Fruit fly (Drosophila melanogaster) whole organism, embryonic: ENCODE data around the gene Alp9.
A peak's percentile ranks its signal among the peaks of the same experiment; 100 is the strongest.

Experiments
- Ada2b ChIP-seq: fragments of 200-800 bp; sonication (Bioruptor generic); IDR thresholded peaks from 2 replicates; pipeline ENCODE4 v1.3.6; 2022; ENCODE audit warnings: missing biosample characterization, missing genetic modification characterization
- Adf1 ChIP-seq: fragments of 200-800 bp; sonication (Bioruptor generic); IDR thresholded peaks from 2 replicates; pipeline ENCODE4 v1.3.6; 2022; ENCODE audit warnings: missing biosample characterization, missing genetic modification characterization
- Aef1 ChIP-seq: fragments of 200-800 bp; sonication (Bioruptor generic); IDR thresholded peaks from 3 replicates; pipeline ENCODE4 v1.3.6; 2022; ENCODE audit warnings: missing biosample characterization, missing genetic modification characterization
- Blimp-1 ChIP-seq: fragments of 200-800 bp; sonication (Bioruptor generic); optimal IDR thresholded peaks from 3 replicates; lab custom pipeline; 2018; ENCODE audit warnings: missing biosample characterization, missing genetic modification characterization, mild to moderate bottlenecking, moderate library complexity, missing genetic modification reagents
- CG10147 ChIP-seq: fragments of 200-800 bp; sonication (Bioruptor generic); optimal IDR thresholded peaks from 2 replicates; lab custom pipeline; 2019; ENCODE audit warnings: missing biosample characterization, mild to moderate bottlenecking, missing genetic modification characterization, moderate library complexity
- CG10209 ChIP-seq: fragments of 200-800 bp; sonication (Bioruptor generic); optimal IDR thresholded peaks from 3 replicates; lab custom pipeline; 2017; ENCODE audit warnings: missing biosample characterization, mild to moderate bottlenecking, missing genetic modification characterization, missing genetic modification reagents
- CG10274 ChIP-seq: fragments of 200-800 bp; sonication (Bioruptor generic); optimal IDR thresholded peaks from 3 replicates; lab custom pipeline; 2017; ENCODE audit warnings: missing biosample characterization, mild to moderate bottlenecking, missing genetic modification characterization
- CG10959 ChIP-seq: fragments of 200-800 bp; sonication (Bioruptor generic); IDR thresholded peaks from 2 replicates; pipeline ENCODE4 v1.3.6; 2022; ENCODE audit warnings: missing biosample characterization, missing genetic modification characterization
- CG11696 ChIP-seq: fragments of 200-800 bp; sonication (Bioruptor generic); IDR thresholded peaks from 2 replicates; pipeline ENCODE4 v1.3.6; 2022; ENCODE audit warnings: missing biosample characterization, missing genetic modification characterization
- CG12391 ChIP-seq: fragments of 200-800 bp; sonication (Bioruptor generic); optimal IDR thresholded peaks from 3 replicates; lab custom pipeline; 2018; ENCODE audit warnings: missing biosample characterization, mild to moderate bottlenecking, missing genetic modification characterization, moderate library complexity
- CG15011 ChIP-seq: fragments of 200-800 bp; sonication (Bioruptor generic); optimal IDR thresholded peaks from 3 replicates; lab custom pipeline; 2018; ENCODE audit warnings: missing biosample characterization, mild to moderate bottlenecking, missing genetic modification characterization
- CG1647 ChIP-seq: fragments of 200-800 bp; sonication (Bioruptor generic); optimal IDR thresholded peaks from 3 replicates; lab custom pipeline; 2016; ENCODE audit warnings: missing biosample characterization, missing genetic modification characterization
- CG17361 ChIP-seq: fragments of 200-800 bp; sonication (Bioruptor generic); IDR thresholded peaks from 3 replicates; pipeline ENCODE4 v1.3.6; 2022; ENCODE audit warnings: missing biosample characterization, missing genetic modification characterization
- CG17829 ChIP-seq: fragments of 200-800 bp; optimal IDR thresholded peaks from 2 replicates; lab custom pipeline; 2019; ENCODE audit warnings: missing biosample characterization, mild to moderate bottlenecking, missing genetic modification characterization, moderate library complexity
- CG33213 ChIP-seq: fragments of 200-800 bp; sonication (Bioruptor generic); optimal IDR thresholded peaks from 3 replicates; lab custom pipeline; 2016; ENCODE audit warnings: missing biosample characterization, missing genetic modification characterization
- CG4282 ChIP-seq: fragments of 200-800 bp; sonication (Bioruptor generic); optimal IDR thresholded peaks from 2 replicates; lab custom pipeline; 2016; ENCODE audit warnings: missing biosample characterization, missing genetic modification characterization
- CG4360 ChIP-seq: fragments of 200-800 bp; sonication (Bioruptor generic); IDR thresholded peaks from 2 replicates; pipeline ENCODE4 v1.3.6; 2022; ENCODE audit warnings: missing biosample characterization, missing genetic modification characterization
- CG6254 ChIP-seq: fragments of 200-800 bp; sonication (Bioruptor generic); optimal IDR thresholded peaks from 3 replicates; lab custom pipeline; 2017; ENCODE audit warnings: mild to moderate bottlenecking, missing biosample characterization, missing genetic modification reagents, missing genetic modification characterization
- CG6813 ChIP-seq: fragments of 200-800 bp; sonication (Bioruptor generic); optimal IDR thresholded peaks from 2 replicates; lab custom pipeline; 2017; ENCODE audit warnings: missing biosample characterization, missing genetic modification characterization, mild to moderate bottlenecking, moderate library complexity, missing genetic modification reagents
- CTCF ChIP-seq: fragments of 200-800 bp; sonication (Bioruptor generic); optimal IDR thresholded peaks from 2 replicates; lab custom pipeline; 2017; ENCODE audit warnings: missing biosample characterization, mild to moderate bottlenecking, missing genetic modification characterization, moderate library complexity
- Gug ChIP-seq: fragments of 200-800 bp; sonication (Bioruptor generic); IDR thresholded peaks from 4 replicates; pipeline ENCODE4 v1.3.6; 2022; ENCODE audit warnings: missing biosample characterization, missing genetic modification characterization
- H15 ChIP-seq: fragments of 200-800 bp; sonication (Bioruptor generic); IDR thresholded peaks from 3 replicates; pipeline ENCODE4 v1.3.6; 2022; ENCODE audit warnings: missing biosample characterization, missing genetic modification characterization
- H2.0 ChIP-seq: fragments of 200-800 bp; sonication (Bioruptor generic); IDR thresholded peaks from 2 replicates; pipeline ENCODE4 v1.3.6; 2022; ENCODE audit warnings: missing biosample characterization, missing genetic modification characterization
- HmgD ChIP-seq: fragments of 200-800 bp; sonication (Bioruptor generic); optimal IDR thresholded peaks from 3 replicates; lab custom pipeline; 2016; ENCODE audit warnings: missing biosample characterization, missing genetic modification characterization
- Hmr ChIP-seq: fragments of 200-800 bp; sonication (Bioruptor generic); optimal IDR thresholded peaks from 3 replicates; lab custom pipeline; 2017; ENCODE audit warnings: mild to moderate bottlenecking, missing biosample characterization, missing genetic modification reagents, missing genetic modification characterization
- Hsf ChIP-seq: fragments of 200-800 bp; sonication (Bioruptor generic); optimal IDR thresholded peaks from 3 replicates; lab custom pipeline; 2016; ENCODE audit warnings: missing biosample characterization, missing genetic modification characterization
- Mrtf ChIP-seq: fragments of 200-800 bp; sonication (Bioruptor generic); IDR thresholded peaks from 3 replicates; pipeline ENCODE4 v1.3.6; 2022; ENCODE audit warnings: missing biosample characterization, missing genetic modification characterization
- Sox102F ChIP-seq: fragments of 200-800 bp; sonication (Bioruptor generic); optimal IDR thresholded peaks from 2 replicates; lab custom pipeline; 2018; ENCODE audit warnings: missing biosample characterization, mild to moderate bottlenecking, missing genetic modification characterization, moderate library complexity
- Stat92E ChIP-seq, 3 experiments: fragments of >200 bp in 2 of 3; fragments of 200-800 bp in 1 of 3; sonication (Bioruptor generic) in 1 of 3; optimal IDR thresholded peaks; 2 replicates each; lab custom pipeline; 2017 to 2019; ENCODE audit warnings: missing biosample characterization in 3 of 3, missing genetic modification characterization in 3 of 3, mild to moderate bottlenecking in 1 of 3, moderate library complexity in 1 of 3
- TFAM ChIP-seq: fragments of 200-800 bp; sonication (Bioruptor generic); optimal IDR thresholded peaks from 2 replicates; lab custom pipeline; 2017; ENCODE audit warnings: missing biosample characterization, missing genetic modification characterization, inconsistent platforms
- Trl ChIP-seq, 3 experiments: fragments of >200 bp in 2 of 3; fragments of 200-800 bp in 1 of 3; sonication (Bioruptor generic) in 1 of 3; optimal IDR thresholded peaks; 2 replicates in 1 of 3; 3 replicates in 2 of 3; lab custom pipeline; 2016 to 2017; ENCODE audit warnings: missing biosample characterization in 1 of 3, missing genetic modification characterization in 1 of 3
- YL-1 ChIP-seq: fragments of 200-800 bp; sonication (Bioruptor generic); optimal IDR thresholded peaks from 3 replicates; lab custom pipeline; 2017; ENCODE audit warnings: missing biosample characterization, mild to moderate bottlenecking, missing genetic modification characterization
- al ChIP-seq: fragments of 200-800 bp; sonication (Bioruptor generic); IDR thresholded peaks from 2 replicates; pipeline ENCODE4 v1.3.6; 2022; ENCODE audit warnings: missing biosample characterization, missing genetic modification characterization
- bcd ChIP-seq: fragments of 200-800 bp; sonication (Bioruptor generic); optimal IDR thresholded peaks from 2 replicates; lab custom pipeline; 2017; ENCODE audit warnings: missing biosample characterization, mild to moderate bottlenecking, missing genetic modification characterization
- bowl ChIP-seq: fragments of 200-800 bp; sonication (Bioruptor generic); IDR thresholded peaks from 2 replicates; pipeline ENCODE4 v1.3.6; 2022; ENCODE audit warnings: missing biosample characterization, missing genetic modification characterization
- btn ChIP-seq: fragments of 200-800 bp; sonication (Bioruptor generic); optimal IDR thresholded peaks from 2 replicates; lab custom pipeline; 2016; ENCODE audit warnings: missing biosample characterization, missing genetic modification characterization
- da ChIP-seq: fragments of 200-800 bp; sonication (Bioruptor generic); optimal IDR thresholded peaks from 2 replicates; lab custom pipeline; 2016; ENCODE audit warnings: missing biosample characterization, missing genetic modification characterization
- grau ChIP-seq: fragments of 200-800 bp; optimal IDR thresholded peaks from 3 replicates; lab custom pipeline; 2019; ENCODE audit warnings: missing biosample characterization, mild to moderate bottlenecking, missing genetic modification characterization, moderate library complexity
- lilli ChIP-seq: fragments of 200-800 bp; sonication (Bioruptor generic); optimal IDR thresholded peaks from 3 replicates; lab custom pipeline; 2016; ENCODE audit warnings: missing biosample characterization, missing genetic modification characterization
- mld ChIP-seq: fragments of 200-800 bp; sonication (Bioruptor generic); IDR thresholded peaks from 3 replicates; pipeline ENCODE4 v1.3.6; 2022; ENCODE audit warnings: missing biosample characterization, missing genetic modification characterization; ENCODE audit not compliant: partially characterized antibody
- org-1 ChIP-seq: fragments of 200-800 bp; sonication (Bioruptor generic); optimal IDR thresholded peaks from 2 replicates; lab custom pipeline; 2017; ENCODE audit warnings: missing biosample characterization, missing genetic modification characterization
- pan ChIP-seq, 4 experiments: fragments of >200 bp in 3 of 4; fragments of 200-800 bp in 1 of 4; sonication (Bioruptor generic) in 1 of 4; optimal IDR thresholded peaks in 3 of 4; IDR thresholded peaks in 1 of 4; 2 replicates each; pipeline versions ENCODE4 v1.3.6 to Lab custom; 2017 to 2022; ENCODE audit warnings: missing biosample characterization in 2 of 4, missing genetic modification characterization in 2 of 4, mixed read lengths in 1 of 4
- phol ChIP-seq: fragments of 200-800 bp; sonication (Bioruptor generic); optimal IDR thresholded peaks from 3 replicates; lab custom pipeline; 2018; ENCODE audit warnings: missing biosample characterization, mild to moderate bottlenecking, missing genetic modification characterization, moderate library complexity
- pita ChIP-seq: fragments of 200-800 bp; sonication (Bioruptor generic); optimal IDR thresholded peaks from 2 replicates; lab custom pipeline; 2017; ENCODE audit warnings: missing biosample characterization, mild to moderate bottlenecking, missing genetic modification characterization
- ro ChIP-seq: fragments of 200-800 bp; sonication (Bioruptor generic); IDR thresholded peaks from 2 replicates; pipeline ENCODE4 v1.3.6; 2022; ENCODE audit warnings: missing biosample characterization, missing genetic modification characterization
- sr ChIP-seq: fragments of 200-800 bp; sonication (Bioruptor generic); IDR thresholded peaks from 3 replicates; pipeline ENCODE4 v1.3.6; 2022; ENCODE audit warnings: missing biosample characterization, missing genetic modification characterization
- ssp ChIP-seq: fragments of 200-800 bp; sonication (Bioruptor generic); IDR thresholded peaks from 2 replicates; pipeline ENCODE4 v1.3.6; 2022; ENCODE audit warnings: missing biosample characterization, missing genetic modification characterization
- tna ChIP-seq: fragments of 200-800 bp; sonication (Bioruptor generic); IDR thresholded peaks from 2 replicates; pipeline ENCODE4 v1.3.6; 2022; ENCODE audit warnings: missing biosample characterization, missing genetic modification characterization; ENCODE audit not compliant: partially characterized antibody
- tx ChIP-seq: fragments of 200-800 bp; sonication (Bioruptor generic); optimal IDR thresholded peaks from 2 replicates; lab custom pipeline; 2016; ENCODE audit warnings: missing biosample characterization, missing genetic modification characterization
- vnd ChIP-seq: fragments of 200-800 bp; sonication (Bioruptor generic); IDR thresholded peaks from 3 replicates; pipeline ENCODE4 v1.3.6; 2022; ENCODE audit warnings: missing biosample characterization, missing genetic modification characterization; ENCODE audit not compliant: partially characterized antibody
- wdn ChIP-seq: fragments of 200-800 bp; sonication (Bioruptor generic); IDR thresholded peaks from 2 replicates; pipeline ENCODE4 v1.3.6; 2022; ENCODE audit warnings: missing biosample characterization, missing genetic modification characterization

Gene Alp9

DNA sequence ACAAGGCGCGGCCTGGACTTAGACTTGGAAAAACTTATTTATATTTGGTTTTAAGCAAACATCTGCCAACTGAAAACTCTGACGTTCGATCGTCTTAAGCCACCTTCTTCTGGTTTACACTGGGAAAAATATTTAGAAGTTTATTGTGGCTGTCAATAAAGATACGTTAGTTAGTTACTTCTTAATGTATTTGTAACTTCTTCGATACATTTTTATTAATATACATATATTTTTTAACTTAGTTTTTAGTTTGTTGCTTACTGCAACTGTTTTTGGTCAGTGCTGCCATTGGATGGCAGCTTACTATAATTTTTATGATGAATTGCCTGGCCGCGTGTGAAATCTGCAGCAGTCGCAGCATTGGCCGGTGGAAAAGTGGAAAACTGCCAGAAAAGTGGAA lies 14.2 kb downstream of the Alp9 start (continued):
- TF ChIP-seq ro (GFP tag; lab: Robert Waterston, UW) (no peak), Aef1 (no peak), wdn (no peak), CG15011 (GFP tag; lab: Kevin White, UChicago) (no peak), H2.0 (GFP tag; lab: Robert Waterston, UW) (no peak), CG17829 (peak; percentile 30), CG10274 (GFP tag; lab: Kevin White, UChicago) (no peak), CG10959 (GFP tag; lab: Robert Waterston, UW) (no peak), H15 (no peak), org-1 (GFP tag; lab: Kevin White, UChicago) (no peak), Adf1 (no peak), Stat92E (GFP tag; optimal IDR thresholded peaks at IDR 0.05; lab: Kevin White, UChicago) (no peak), tx (GFP tag; lab: Kevin White, UChicago) (no peak), CTCF (GFP tag; lab: Kevin White, UChicago) (no peak), Gug (GFP tag; lab: Robert Waterston, UW) (no peak; the same call in 3 of the 4 replicates), al (GFP tag; lab: Robert Waterston, UW) (no peak), CG6254 (GFP tag; lab: Kevin White, UChicago) (no peak), Mrtf (GFP tag; lab: Robert Waterston, UW) (no peak), da (GFP tag; lab: Kevin White, UChicago) (no peak), CG1647 (GFP tag; lab: Kevin White, UChicago) (no peak), grau (peak; percentile 20), pan (optimal IDR thresholded peaks at IDR 0.05; lab: Kevin White, UChicago) (no peak), pan (GFP tag; optimal IDR thresholded peaks at IDR 0.05 in 1 of 2, IDR thresholded peaks at IDR 0.05 in 1 of 2) (no peak), CG10147 (GFP tag; lab: Kevin White, UChicago) (no peak), CG4282 (GFP tag; lab: Kevin White, UChicago) (no peak), ssp (GFP tag; lab: Robert Waterston, UW) (0 out of 2 replicates have a peak, but pooled peaks have one; percentile 10), CG12391 (tag; lab: Kevin White, UChicago) (peak; percentile 34), CG10209 (no peak), mld (GFP tag; lab: Robert Waterston, UW) (no peak), lilli (GFP tag; lab: Kevin White, UChicago) (no peak), Hsf (no peak), CG4360 (GFP tag; lab: Robert Waterston, UW) (no peak), CG11696 (GFP tag; lab: Robert Waterston, UW) (no peak), Sox102F (GFP tag; lab: Kevin White, UChicago) (peak; percentile 50), Trl (optimal IDR thresholded peaks at IDR 0.05; lab: Kevin White, UChicago) (no peak), Trl (GFP tag; optimal IDR thresholded peaks at IDR 0.05; lab: Kevin White, UChicago) (no peak), CG33213 (GFP tag; lab: Kevin White, UChicago) (no peak), Hmr (GFP tag; lab: Kevin White, UChicago) (no peak), bowl (no peak), Ada2b (0 out of 2 replicates have a peak, but pooled peaks have one; percentile 44), TFAM (no peak), sr (GFP tag; lab: Robert Waterston, UW) (no peak), bcd (GFP tag; lab: Kevin White, UChicago) (no peak), pita (GFP tag; lab: Kevin White, UChicago) (no peak), phol (peak; percentile 47), CG17361 (0 out of 3 replicates have a peak, but pooled peaks have one; percentile 11), CG6813 (no peak), HmgD (GFP tag; lab: Kevin White, UChicago) (no peak), tna (GFP tag; lab: Robert Waterston, UW) (no peak), YL-1 (GFP tag; lab: Kevin White, UChicago) (no peak), Blimp-1 (GFP tag; lab: Kevin White, UChicago) (peak; percentile 12), vnd (GFP tag; lab: Robert Waterston, UW) (no peak), btn (GFP tag; lab: Kevin White, UChicago) (no peak)
